Worm (Caenorhabditis elegans): Measurements from ENCODE around the gene C44B7.5.

C44B7.5 gene

DNA sequence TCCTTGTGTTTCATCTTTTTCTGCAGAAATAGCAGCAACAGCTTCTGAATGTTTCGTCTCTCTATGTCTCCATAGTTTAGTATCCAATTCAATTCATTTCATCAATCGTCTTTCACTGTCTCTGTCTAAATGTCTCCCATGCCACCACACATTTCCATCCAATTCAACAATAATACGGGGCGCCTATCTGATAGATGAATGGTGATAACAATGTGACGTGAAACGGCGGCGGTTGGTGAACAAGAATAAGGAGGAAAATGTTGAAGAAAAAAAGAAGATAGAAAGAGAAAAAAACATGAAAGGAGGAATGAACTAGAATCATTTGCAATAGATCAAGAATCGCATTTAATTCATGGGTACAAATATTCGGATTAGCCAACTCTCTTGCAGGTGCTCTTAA is 50.0 kb downstream of the C44B7.5 start (continued):
- TF ChIP-seq rbr-2 (tag; optimal IDR thresholded peaks at IDR 0.05) (no peak), zag-1 (tag; optimal IDR thresholded peaks at IDR 0.05) (no peak), lin-13 (GFP tag; optimal IDR thresholded peaks at IDR 0.05) (no peak), lim-7 (GFP tag; IDR thresholded peaks at IDR 0.05) (no peak), Y48G9A.11 (GFP tag; IDR thresholded peaks at IDR 0.05) (no peak), ztf-7 (tag; optimal IDR thresholded peaks at IDR 0.05) (no peak), mdt-29 (GFP tag; IDR thresholded peaks at IDR 0.05) (no peak), snpc-1.2 (GFP tag; IDR thresholded peaks at IDR 0.05) (no peak), egl-27 (tag; optimal IDR thresholded peaks at IDR 0.05) (no peak), spr-1 (tag; optimal IDR thresholded peaks at IDR 0.05) (no peak), ctbp-1 (GFP tag; IDR thresholded peaks at IDR 0.05) (no peak), sdz-12 (GFP tag; optimal IDR thresholded peaks at IDR 0.05) (no peak), Y75B8A.6 (GFP tag; IDR thresholded peaks at IDR 0.05) (no peak), saeg-2 (GFP tag; IDR thresholded peaks at IDR 0.05) (no peak), set-16 (GFP tag; IDR thresholded peaks at IDR 0.05) (no peak), mes-2 (tag; optimal IDR thresholded peaks at IDR 0.05; ENCODE audit: poor library complexity, severe bottlenecking) (peak; percentile 46), hlh-11 (tag; optimal IDR thresholded peaks at IDR 0.05) (peak; percentile 89), egl-43 (GFP tag; IDR thresholded peaks at IDR 0.05) (no peak), lin-1 (GFP tag; IDR thresholded peaks at IDR 0.05) (no peak), nhr-41 (GFP tag; IDR thresholded peaks at IDR 0.05) (no peak), daf-19 (GFP tag; conservative IDR thresholded peaks at IDR 0.05) (no peak), gei-8 (GFP tag; optimal IDR thresholded peaks at IDR 0.05) (peak; percentile 13), lin-15B (tag; optimal IDR thresholded peaks at IDR 0.05) (no peak), nhr-11 (tag; optimal IDR thresholded peaks at IDR 0.05) (peak; percentile 64), madf-5 (GFP tag; IDR thresholded peaks at IDR 0.05) (no peak), daf-8 (GFP tag; IDR thresholded peaks at IDR 0.05) (no peak), unc-39 (tag; optimal IDR thresholded peaks at IDR 0.05) (no peak), fos-1 (tag; optimal IDR thresholded peaks at IDR 0.05) (no peak), tra-1 (GFP tag; IDR thresholded peaks at IDR 0.05) (peak; percentile 94), T20F7.1 (GFP tag; optimal IDR thresholded peaks at IDR 0.05) (no peak), ceh-82 (tag; optimal IDR thresholded peaks at IDR 0.05) (no peak), nhr-10 (tag; optimal IDR thresholded peaks at IDR 0.05) (no peak), zip-11 (GFP tag; IDR thresholded peaks at IDR 0.05) (no peak), F37D6.2 (tag; optimal IDR thresholded peaks at IDR 0.05) (no peak), mdl-1 (tag; optimal IDR thresholded peaks at IDR 0.05) (peak; percentile 1 to 87), ceh-44 (GFP tag; IDR thresholded peaks at IDR 0.05) (no peak), hlh-30 (tag; optimal IDR thresholded peaks at IDR 0.05; ENCODE audit: insufficient read depth) (peak; percentile 68), nhr-77 (tag; optimal IDR thresholded peaks at IDR 0.05) (no peak), F26F4.8 (GFP tag; conservative IDR thresholded peaks at IDR 0.05) (no peak), zfp-2 (tag; optimal IDR thresholded peaks at IDR 0.05) (no peak), dve-1 (tag; optimal IDR thresholded peaks at IDR 0.05; ENCODE audit: insufficient read depth) (peak; percentile 71), ceh-32 (tag; optimal IDR thresholded peaks at IDR 0.05; ENCODE audit: poor library complexity) (no peak), zfp-3 (GFP tag; conservative IDR thresholded peaks at IDR 0.05) (no peak), madf-9 (GFP tag; conservative IDR thresholded peaks at IDR 0.05) (no peak), spr-3 (GFP tag; optimal IDR thresholded peaks at IDR 0.05) (no peak), duxl-1 (tag; optimal IDR thresholded peaks at IDR 0.05; ENCODE audit: poor library complexity) (no peak), ZK546.5 (tag; optimal IDR thresholded peaks at IDR 0.05) (no peak), tag-97 (GFP tag; IDR thresholded peaks at IDR 0.05) (no peak), ZK337.2 (GFP tag; IDR thresholded peaks at IDR 0.05) (no peak), nhr-111 (GFP tag; optimal IDR thresholded peaks at IDR 0.05) (no peak), unc-130 (GFP tag; optimal IDR thresholded peaks at IDR 0.05) (no peak), ces-1 (GFP tag; optimal IDR thresholded peaks at IDR 0.05) (no peak)
